Worm (Caenorhabditis elegans): ENCODE data around the gene npax-4.

DNA sequence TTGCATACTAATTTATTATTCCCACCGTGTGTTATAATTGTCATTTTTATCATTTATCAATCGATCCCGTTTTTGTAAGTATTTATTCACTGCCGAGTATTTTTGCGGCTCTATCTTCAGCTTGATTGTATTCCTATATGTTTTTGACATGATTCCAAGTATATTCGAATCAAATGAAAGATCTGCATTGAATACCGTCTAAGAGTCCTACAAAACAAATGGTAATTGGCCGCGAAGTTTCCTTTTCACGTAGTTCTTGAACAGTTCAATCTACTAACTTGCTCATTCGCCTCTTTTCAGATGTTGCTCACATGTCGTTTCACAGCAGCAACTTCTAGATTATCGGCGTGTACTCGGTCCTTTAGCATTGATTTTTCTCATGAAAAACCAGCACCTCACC is 12.8 kb upstream of the npax-4 start, which contains the start of gene C27B7.2:
- TF ChIP-seq ceh-36 (tag; optimal IDR thresholded peaks at IDR 0.05) (no peak), F13C5.2 (tag; optimal IDR thresholded peaks at IDR 0.05) (no peak)
